Worm (Caenorhabditis elegans) whole organism, L1 larva: ENCODE measurements around the gene F37C4.5.

ENCODE experiments used
- C16A3.4 ChIP-seq: fragments of 150-350 bp; optimal IDR thresholded peaks from 2 replicates; lab custom pipeline; 2014; ENCODE audit warnings: missing biosample characterization, missing genetic modification characterization
- Y116A8C.19 ChIP-seq: sonication (generic microtip); optimal IDR thresholded peaks from 2 replicates; lab custom pipeline; 2016; ENCODE audit warnings: missing compliant biosample characterization, missing genetic modification characterization, borderline replicate concordance
- alr-1 ChIP-seq: fragments of 200-800 bp; sonication (Bioruptor generic); optimal IDR thresholded peaks from 2 replicates; lab custom pipeline; 2018; ENCODE audit warnings: borderline replicate concordance, mild to moderate bottlenecking, missing genetic modification characterization, missing compliant biosample characterization
- aly-2 ChIP-seq: fragments of 150-350 bp; optimal IDR thresholded peaks from 2 replicates; lab custom pipeline; 2014; ENCODE audit warnings: missing biosample characterization, missing genetic modification characterization
- ama-1 ChIP-seq: fragments of 150-350 bp; optimal IDR thresholded peaks from 2 replicates; lab custom pipeline; 2014
- blmp-1 ChIP-seq: fragments of 150-350 bp; optimal IDR thresholded peaks from 2 replicates; lab custom pipeline; 2014; ENCODE audit warnings: missing biosample characterization, missing genetic modification characterization
- ceh-63 ChIP-seq: fragments of 200-800 bp; sonication (Bioruptor generic); optimal IDR thresholded peaks from 2 replicates; lab custom pipeline; 2018; ENCODE audit warnings: mild to moderate bottlenecking, missing genetic modification characterization, missing compliant biosample characterization
- ceh-8 ChIP-seq: fragments of 200-800 bp; sonication (Bioruptor generic); optimal IDR thresholded peaks from 2 replicates; lab custom pipeline; 2018; ENCODE audit warnings: mild to moderate bottlenecking, missing genetic modification characterization, moderate library complexity, missing compliant biosample characterization
- ceh-88 ChIP-seq: fragments of 200-800 bp; sonication (Bioruptor generic); IDR thresholded peaks from 2 replicates; pipeline ENCODE4 v1.3.6; 2022; ENCODE audit warnings: missing genetic modification characterization, missing compliant biosample characterization
- dpl-1 ChIP-seq, 3 experiments: fragments of 150-350 bp in 2 of 3; sonication (generic microtip) in 1 of 3; optimal IDR thresholded peaks; 2 replicates each; lab custom pipeline; 2014 to 2017; ENCODE audit warnings: missing biosample characterization in 3 of 3, missing genetic modification characterization in 3 of 3, missing genetic modification reagents in 3 of 3
- dsc-1 ChIP-seq: sonication (generic microtip); optimal IDR thresholded peaks from 2 replicates; lab custom pipeline; 2016; ENCODE audit warnings: mild to moderate bottlenecking, missing genetic modification characterization, missing compliant biosample characterization
- efl-1 ChIP-seq, 4 experiments: fragments of 150-350 bp; optimal IDR thresholded peaks in 3 of 4; peaks in 1 of 4; 1 replicate in 1 of 4; 2 replicates in 3 of 4; lab custom pipeline; 2014; ENCODE audit warnings: missing biosample characterization in 2 of 4, missing genetic modification characterization in 2 of 4, missing genetic modification reagents in 2 of 4
- egl-27 ChIP-seq, 2 experiments: fragments of 150-350 bp in 1 of 2; sonication (generic microtip); optimal IDR thresholded peaks; 3 replicates each; lab custom pipeline; 2017 to 2018; ENCODE audit warnings: missing biosample characterization in 2 of 2, missing genetic modification characterization in 2 of 2, missing genetic modification reagents in 2 of 2
- elt-2 ChIP-seq: sonication (generic microtip); optimal IDR thresholded peaks from 2 replicates; lab custom pipeline; 2016; ENCODE audit warnings: missing genetic modification characterization, mild to moderate bottlenecking, inconsistent platforms, missing compliant biosample characterization, missing genetic modification reagents
- ets-5 ChIP-seq: fragments of 200-800 bp; sonication (Bioruptor generic); IDR thresholded peaks from 2 replicates; pipeline ENCODE4 v1.3.6; 2022; ENCODE audit warnings: missing genetic modification characterization, missing compliant biosample characterization
- fkh-4 ChIP-seq: sonication (generic microtip); optimal IDR thresholded peaks from 2 replicates; lab custom pipeline; 2016; ENCODE audit warnings: missing compliant biosample characterization, missing genetic modification characterization, borderline replicate concordance
- fkh-8 ChIP-seq: sonication (generic microtip); optimal IDR thresholded peaks from 2 replicates; lab custom pipeline; 2016; ENCODE audit warnings: mild to moderate bottlenecking, missing genetic modification characterization, missing compliant biosample characterization
- isw-1 ChIP-seq: fragments of 200-800 bp; sonication (Bioruptor generic); IDR thresholded peaks from 2 replicates; pipeline ENCODE4 v1.3.6; 2022; ENCODE audit warnings: missing genetic modification characterization, missing compliant biosample characterization
- lin-13 ChIP-seq: fragments of 150-350 bp; optimal IDR thresholded peaks from 2 replicates; lab custom pipeline; 2014; ENCODE audit warnings: missing biosample characterization, missing genetic modification reagents, missing genetic modification characterization
- lin-15B ChIP-seq: fragments of 150-350 bp; sonication (generic microtip); optimal IDR thresholded peaks from 3 replicates; lab custom pipeline; 2014; ENCODE audit warnings: missing biosample characterization, missing genetic modification characterization
- lin-35 ChIP-seq, 2 experiments: fragments of 150-350 bp; optimal IDR thresholded peaks; 2 replicates each; lab custom pipeline; 2014; ENCODE audit warnings: missing biosample characterization in 2 of 2, missing genetic modification characterization in 2 of 2, missing genetic modification reagents in 2 of 2
- lin-39 ChIP-seq: fragments of 150-350 bp; optimal IDR thresholded peaks from 2 replicates; lab custom pipeline; 2014; ENCODE audit warnings: missing biosample characterization, missing genetic modification reagents, missing genetic modification characterization
- lsy-2 ChIP-seq, 2 experiments: fragments of 150-350 bp; optimal IDR thresholded peaks; 2 replicates each; lab custom pipeline; 2014; ENCODE audit warnings: missing biosample characterization in 2 of 2, missing genetic modification characterization in 2 of 2
- mab-9 ChIP-seq: fragments of 200-800 bp; sonication (Bioruptor generic); IDR thresholded peaks from 2 replicates; pipeline ENCODE4 v1.3.6; 2022; ENCODE audit warnings: missing genetic modification reagents, missing genetic modification characterization, missing compliant biosample characterization
- mef-2 ChIP-seq: fragments of 150-350 bp; optimal IDR thresholded peaks from 2 replicates; lab custom pipeline; 2014; ENCODE audit warnings: missing biosample characterization, missing genetic modification characterization
- mep-1 ChIP-seq: fragments of 150-350 bp; optimal IDR thresholded peaks from 2 replicates; lab custom pipeline; 2014; ENCODE audit warnings: missing biosample characterization, missing genetic modification characterization
- nhr-20 ChIP-seq: sonication (generic microtip); optimal IDR thresholded peaks from 2 replicates; lab custom pipeline; 2016; ENCODE audit warnings: mild to moderate bottlenecking, missing genetic modification characterization, missing compliant biosample characterization
- nhr-28 ChIP-seq: fragments of 150-350 bp; optimal IDR thresholded peaks from 2 replicates; lab custom pipeline; 2014; ENCODE audit warnings: missing biosample characterization, missing genetic modification characterization
- nhr-47 ChIP-seq: sonication (generic microtip); optimal IDR thresholded peaks from 2 replicates; lab custom pipeline; 2016; ENCODE audit warnings: mild to moderate bottlenecking, missing genetic modification characterization, moderate library complexity, missing compliant biosample characterization
- nhr-71 ChIP-seq: sonication (generic microtip); optimal IDR thresholded peaks from 2 replicates; lab custom pipeline; 2016; ENCODE audit warnings: mild to moderate bottlenecking, missing genetic modification characterization, moderate library complexity, missing compliant biosample characterization
- nhr-76 ChIP-seq: sonication (generic microtip); optimal IDR thresholded peaks from 2 replicates; lab custom pipeline; 2017; ENCODE audit warnings: missing biosample characterization, missing genetic modification characterization
- nhr-77 ChIP-seq: fragments of 150-350 bp; optimal IDR thresholded peaks from 2 replicates; lab custom pipeline; 2014; ENCODE audit warnings: missing biosample characterization, missing genetic modification characterization
- nhr-85 ChIP-seq: sonication (generic microtip); peaks from one replicate; lab custom pipeline; 2016; ENCODE audit warnings: missing genetic modification characterization, inconsistent platforms, missing compliant biosample characterization
- pax-3 ChIP-seq: fragments of 200-800 bp; sonication (Bioruptor generic); optimal IDR thresholded peaks from 2 replicates; lab custom pipeline; 2018; ENCODE audit warnings: mild to moderate bottlenecking, missing genetic modification characterization, moderate library complexity, missing compliant biosample characterization
- rnt-1 ChIP-seq: sonication (generic microtip); optimal IDR thresholded peaks from 2 replicates; lab custom pipeline; 2016; ENCODE audit warnings: mild to moderate bottlenecking, missing genetic modification characterization, moderate library complexity, missing compliant biosample characterization
- snu-23 ChIP-seq: sonication (generic microtip); optimal IDR thresholded peaks from 2 replicates; lab custom pipeline; 2016; ENCODE audit warnings: missing genetic modification characterization, missing compliant biosample characterization
- sox-4 ChIP-seq: sonication (generic microtip); optimal IDR thresholded peaks from 2 replicates; lab custom pipeline; 2016; ENCODE audit warnings: missing genetic modification characterization, missing compliant biosample characterization
- tbx-2 ChIP-seq: sonication (generic microtip); optimal IDR thresholded peaks from 2 replicates; lab custom pipeline; 2016; ENCODE audit warnings: missing genetic modification characterization, missing compliant biosample characterization
- tlp-1 ChIP-seq: fragments of 150-350 bp; optimal IDR thresholded peaks from 2 replicates; lab custom pipeline; 2014; ENCODE audit warnings: missing biosample characterization, missing genetic modification characterization
- unc-62 ChIP-seq: fragments of 150-350 bp; optimal IDR thresholded peaks from 2 replicates; lab custom pipeline; 2014; ENCODE audit warnings: missing biosample characterization, missing genetic modification reagents, missing genetic modification characterization
- unc-86 ChIP-seq: sonication (generic microtip); optimal IDR thresholded peaks from 2 replicates; lab custom pipeline; 2016; ENCODE audit warnings: missing genetic modification characterization, missing compliant biosample characterization
- xbp-1 ChIP-seq: sonication (generic microtip); optimal IDR thresholded peaks from 2 replicates; lab custom pipeline; 2016; ENCODE audit warnings: missing genetic modification characterization, missing compliant biosample characterization
- zip-4 ChIP-seq: fragments of 200-800 bp; sonication (Bioruptor generic); optimal IDR thresholded peaks from 2 replicates; lab custom pipeline; 2018; ENCODE audit warnings: mild to moderate bottlenecking, missing genetic modification characterization, moderate library complexity, missing compliant biosample characterization
- ztf-4 ChIP-seq: fragments of 150-350 bp; optimal IDR thresholded peaks from 2 replicates; lab custom pipeline; 2014; ENCODE audit warnings: missing biosample characterization, missing genetic modification characterization

F37C4.5 gene

ce11 chrIV:3874417-3874816 lies 811 bp upstream of the F37C4.5 start (continued):
- TF ChIP-seq fkh-8 (peak; percentile 60), dpl-1 (GFP tag; optimal IDR thresholded peaks at IDR 0.05; lab: Kevin White, UChicago) (peak; percentile 2 to 17 (median 15)), ama-1 (lab: Kevin White, UChicago) (peak; percentile 68), mep-1 (tag; lab: Kevin White, UChicago) (peak; percentile 38), lsy-2 (tag; optimal IDR thresholded peaks at IDR 0.05; lab: Kevin White, UChicago) (peak in 1 of 2 experiments; percentile 39), isw-1 (no peak), snu-23 (peak; percentile 47), lin-15B (tag; lab: Kevin White, UChicago) (peak; percentile 9)

DNA sequence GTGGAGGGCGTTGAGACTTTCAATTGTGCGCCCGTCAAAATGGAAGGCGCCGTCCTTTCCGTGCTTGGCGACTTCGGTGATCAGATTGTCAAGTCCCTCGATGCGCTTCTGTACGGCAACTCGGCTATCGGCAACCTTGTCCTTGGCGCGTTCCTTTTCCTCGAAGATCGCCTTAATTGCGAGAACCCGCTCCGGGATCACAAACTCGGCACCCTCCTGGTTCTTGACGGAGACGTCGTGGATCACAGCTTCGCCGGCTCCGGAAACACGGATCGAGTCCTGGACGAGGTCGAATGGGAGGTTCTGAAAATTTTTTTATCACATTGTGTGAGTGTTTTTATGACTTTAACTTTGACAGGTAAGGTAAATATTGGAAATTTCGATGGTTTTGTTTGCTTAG lies 411 bp downstream of the F37C4.5 start:
- TF ChIP-seq xbp-1 = no peak
- no peak for TF ChIP-seq nhr-76
- TF ChIP-seq mab-9 = no peak
- no peak for TF ChIP-seq nhr-77 (tag; lab: Kevin White, UChicago)
- TF ChIP-seq ceh-63 (GFP tag; lab: Kevin White, UChicago) = no peak
- TF ChIP-seq lin-39 (tag; lab: Kevin White, UChicago) = no peak
- TF ChIP-seq lin-35 (GFP tag; optimal IDR thresholded peaks at IDR 0.05; lab: Kevin White, UChicago) = no peak
- TF ChIP-seq efl-1 (optimal IDR thresholded peaks at IDR 0.05; lab: Kevin White, UChicago) = no peak
- no peak for TF ChIP-seq efl-1 (GFP tag; optimal IDR thresholded peaks at IDR 0.05 in 1 of 2; lab: Kevin White, UChicago)
- no peak for TF ChIP-seq nhr-28
- TF ChIP-seq ztf-4 (tag; lab: Kevin White, UChicago) = no peak
- TF ChIP-seq Y116A8C.19 (tag; lab: Kevin White, UChicago) = no peak
- no peak for TF ChIP-seq pax-3 (tag; lab: Kevin White, UChicago)
- TF ChIP-seq snu-23 = no peak
- TF ChIP-seq mep-1 (tag; lab: Kevin White, UChicago) = no peak
- no peak for TF ChIP-seq alr-1
- no peak for TF ChIP-seq ceh-88 (GFP tag; lab: Robert Waterston, UW)
- TF ChIP-seq fkh-4 = no peak
- no peak for TF ChIP-seq nhr-20
- TF ChIP-seq unc-62 (GFP tag; lab: Kevin White, UChicago) = no peak
- TF ChIP-seq elt-2 = no peak

DNA sequence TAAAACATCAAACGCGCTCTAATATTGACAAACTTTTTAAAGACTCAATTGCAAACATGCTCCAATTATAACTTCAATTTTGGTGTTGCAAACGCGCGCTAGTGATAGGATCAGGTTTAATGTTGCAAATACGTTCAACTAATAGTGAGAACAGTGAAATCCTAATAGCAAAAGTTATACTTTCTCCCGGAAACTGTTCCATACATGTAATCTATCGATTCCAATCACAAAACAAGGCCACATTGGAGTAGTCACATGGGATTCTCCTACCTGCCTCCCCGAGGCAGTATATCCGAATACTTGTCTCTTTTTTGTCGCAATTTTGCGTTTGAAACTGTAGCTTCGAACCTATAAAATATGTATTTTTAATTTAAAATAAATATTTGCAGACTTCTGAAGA lies 3.7 kb downstream of the F37C4.5 start:
- no peak for TF ChIP-seq unc-62 (GFP tag; lab: Kevin White, UChicago)
- peak; percentile 46 for TF ChIP-seq nhr-85
- peak; percentile 93 for TF ChIP-seq blmp-1 (tag; lab: Kevin White, UChicago)

- TF ChIP-seq rnt-1 (tag; lab: Kevin White, UChicago) = no peak
- peak; percentile 82 for TF ChIP-seq blmp-1 (tag; lab: Kevin White, UChicago)
- TF ChIP-seq efl-1 (optimal IDR thresholded peaks at IDR 0.05; lab: Kevin White, UChicago) = no peak
- TF ChIP-seq efl-1 (GFP tag; optimal IDR thresholded peaks at IDR 0.05 in 1 of 2; lab: Kevin White, UChicago) = peak in 1 of 2 experiments; percentile 83
These were observed 6.4 kb downstream of the F37C4.5 start, which contains the start of gene F37C4.4 for ce11 chrIV:3867252-3867651. TSS of gene F37C4.4 (plus strand) at chrIV:3867309.

- TF ChIP-seq ceh-63 (GFP tag; lab: Kevin White, UChicago) = no peak
- no peak for TF ChIP-seq egl-27 (tag; optimal IDR thresholded peaks at IDR 0.05; lab: Kevin White, UChicago)
- no peak for TF ChIP-seq ceh-8
- peak; percentile 30 for TF ChIP-seq snu-23
- TF ChIP-seq lin-13 (GFP tag; lab: Kevin White, UChicago) = no peak
- TF ChIP-seq nhr-85 = peak; percentile 80
- no peak for TF ChIP-seq isw-1
- TF ChIP-seq zip-4 (GFP tag; lab: Kevin White, UChicago) = no peak
- TF ChIP-seq tlp-1 (tag; lab: Kevin White, UChicago) = no peak
- no peak for TF ChIP-seq dpl-1 (GFP tag; optimal IDR thresholded peaks at IDR 0.05; lab: Kevin White, UChicago)
- TF ChIP-seq alr-1 = no peak
- TF ChIP-seq unc-86 = no peak
- TF ChIP-seq ets-5 (GFP tag; lab: Robert Waterston, UW) = no peak
- no peak for TF ChIP-seq dsc-1 (tag; lab: Kevin White, UChicago)
- TF ChIP-seq C16A3.4 = no peak
- no peak for TF ChIP-seq nhr-76
- no peak for TF ChIP-seq ama-1 (lab: Kevin White, UChicago)
- TF ChIP-seq aly-2 (tag; lab: Kevin White, UChicago) = no peak
- TF ChIP-seq xbp-1 = no peak
- no peak for TF ChIP-seq mef-2 (tag; lab: Kevin White, UChicago)
- peak in 1 of 2 experiments; percentile 50 for TF ChIP-seq lin-35 (GFP tag; optimal IDR thresholded peaks at IDR 0.05; lab: Kevin White, UChicago)
- no peak for TF ChIP-seq sox-4 (tag; lab: Kevin White, UChicago)
- TF ChIP-seq nhr-20 = peak; percentile 19
- TF ChIP-seq tbx-2 (tag; lab: Kevin White, UChicago) = no peak
- TF ChIP-seq nhr-71 (tag; lab: Kevin White, UChicago) = peak; percentile 18
- TF ChIP-seq blmp-1 (tag; lab: Kevin White, UChicago) = peak; percentile 71
- TF ChIP-seq nhr-47 (tag; lab: Kevin White, UChicago) = no peak
These were observed 7.6 kb downstream of the F37C4.5 start for ce11 chrIV:3866018-3866417.
